Fruit fly (Drosophila melanogaster): ENCODE data around the gene CG1299.

CG1299 gene

dm6 chr3L:4148406-4148975 is at the start of gene CG1299:
Gene CG1299, plus strand, starts transcription at chr3L:4148696.
- TF ChIP-seq fru (GFP tag; optimal IDR thresholded peaks at IDR 0.05) (peak; percentile 24), dl (GFP tag; optimal IDR thresholded peaks at IDR 0.05; ENCODE audit: insufficient read depth in 1 of 2, partially characterized antibody in 2 of 2) (peak in 1 of 2 experiments; percentile 44), Dif (GFP tag; optimal IDR thresholded peaks at IDR 0.05; ENCODE audit: partially characterized antibody) (peak; percentile 35), Vsx2 (GFP tag; optimal IDR thresholded peaks at IDR 0.05; ENCODE audit: partially characterized antibody) (peak; percentile 10), lola (GFP tag; optimal IDR thresholded peaks at IDR 0.05) (no peak), br (GFP tag; optimal IDR thresholded peaks at IDR 0.05) (peak; percentile 9), jim (GFP tag; optimal IDR thresholded peaks at IDR 0.05) (peak; percentile 13), Hr83 (GFP tag; optimal IDR thresholded peaks at IDR 0.05; ENCODE audit: poor library complexity, severe bottlenecking) (no peak), h (GFP tag; optimal IDR thresholded peaks at IDR 0.05) (peak; percentile 20), psq (GFP tag; optimal IDR thresholded peaks at IDR 0.05) (no peak), Rel (GFP tag; optimal IDR thresholded peaks at IDR 0.05) (no peak), Rel (tag; optimal IDR thresholded peaks at IDR 0.05) (peak; percentile 93)

dm6 chr3L:4099194-4099593 is 49.3 kb upstream of the CG1299 start:
- TF ChIP-seq fru (GFP tag; optimal IDR thresholded peaks at IDR 0.05) (no peak), N (GFP tag; optimal IDR thresholded peaks at IDR 0.05) (no peak), Vsx2 (GFP tag; optimal IDR thresholded peaks at IDR 0.05; ENCODE audit: partially characterized antibody) (no peak), Hnf4 (GFP tag; optimal IDR thresholded peaks at IDR 0.05) (no peak), ey (GFP tag; optimal IDR thresholded peaks at IDR 0.05) (no peak), jim (GFP tag; optimal IDR thresholded peaks at IDR 0.05) (no peak), Dif (GFP tag; optimal IDR thresholded peaks at IDR 0.05; ENCODE audit: partially characterized antibody) (no peak), Mio (GFP tag; optimal IDR thresholded peaks at IDR 0.05) (no peak), CG9705 (GFP tag; optimal IDR thresholded peaks at IDR 0.05) (no peak), Dfd (GFP tag; optimal IDR thresholded peaks at IDR 0.05) (no peak), dsf (GFP tag; optimal IDR thresholded peaks at IDR 0.05; ENCODE audit: borderline replicate concordance) (no peak), dl (GFP tag; optimal IDR thresholded peaks at IDR 0.05; ENCODE audit: insufficient read depth in 1 of 2, partially characterized antibody in 2 of 2) (no peak), Jra (GFP tag; optimal IDR thresholded peaks at IDR 0.05) (no peak), tai (GFP tag; optimal IDR thresholded peaks at IDR 0.05) (no peak), GATAd (GFP tag; optimal IDR thresholded peaks at IDR 0.05) (no peak), dmrt93B (GFP tag; optimal IDR thresholded peaks at IDR 0.05) (no peak), woc (GFP tag; optimal IDR thresholded peaks at IDR 0.05) (no peak), usp (GFP tag; optimal IDR thresholded peaks at IDR 0.05) (no peak)

dm6 chr3L:4102496-4103257 is 45.8 kb upstream of the CG1299 start, which contains the start of gene CG14995:
Gene CG14995, minus strand, starts transcription at chr3L:4103256.
- TF ChIP-seq sage (GFP tag; optimal IDR thresholded peaks at IDR 0.05): peak; percentile 40
- TF ChIP-seq Dif (GFP tag; optimal IDR thresholded peaks at IDR 0.05; ENCODE audit: partially characterized antibody): peak; percentile 21
- peak; percentile 88 for TF ChIP-seq psq (GFP tag; optimal IDR thresholded peaks at IDR 0.05)
- TF ChIP-seq Rel (GFP tag; optimal IDR thresholded peaks at IDR 0.05): no peak
- TF ChIP-seq Rel (tag; optimal IDR thresholded peaks at IDR 0.05): peak; percentile 51
- no peak for TF ChIP-seq Myc (optimal IDR thresholded peaks at IDR 0.05)
- no peak for TF ChIP-seq OdsH (GFP tag; optimal IDR thresholded peaks at IDR 0.05)
- peak; percentile 17 for TF ChIP-seq Hnf4 (GFP tag; optimal IDR thresholded peaks at IDR 0.05)
- TF ChIP-seq Sp1 (GFP tag; optimal IDR thresholded peaks at IDR 0.05): peak; percentile 31
- peak; percentile 13 for TF ChIP-seq brk (GFP tag; optimal IDR thresholded peaks at IDR 0.05)
- TF ChIP-seq lola (GFP tag; optimal IDR thresholded peaks at IDR 0.05): no peak
- no peak for TF ChIP-seq dsf (GFP tag; optimal IDR thresholded peaks at IDR 0.05; ENCODE audit: borderline replicate concordance)
- no peak for TF ChIP-seq h (GFP tag; optimal IDR thresholded peaks at IDR 0.05)

All from whole organism, wandering third instar larva.